Fruit fly (Drosophila melanogaster) whole organism, pupa: ENCODE measurements around the gene nis.

ENCODE experiments used
- CG10348 ChIP-seq: fragments of 200-800 bp; sonication (Bioruptor generic); IDR thresholded peaks from 2 replicates; pipeline ENCODE4 v1.3.6; 2022; ENCODE audit warnings: missing biosample characterization, missing genetic modification characterization
- CG12605 ChIP-seq: fragments of 200-800 bp; sonication (Bioruptor generic); IDR thresholded peaks from 2 replicates; pipeline ENCODE4 v1.3.6; 2022; ENCODE audit warnings: missing biosample characterization, missing genetic modification characterization
- CG13204 ChIP-seq: fragments of 200-800 bp; sonication (Bioruptor generic); optimal IDR thresholded peaks from 2 replicates; lab custom pipeline; 2018; ENCODE audit warnings: missing biosample characterization, mild to moderate bottlenecking, missing genetic modification characterization, moderate library complexity
- CG14655 ChIP-seq: fragments of 200-800 bp; sonication (Bioruptor generic); optimal IDR thresholded peaks from 3 replicates; lab custom pipeline; 2017; ENCODE audit warnings: mild to moderate bottlenecking, missing biosample characterization, missing genetic modification reagents, missing genetic modification characterization
- CG15710 ChIP-seq: fragments of 200-800 bp; sonication (Bioruptor generic); optimal IDR thresholded peaks from 2 replicates; lab custom pipeline; 2018; ENCODE audit warnings: missing biosample characterization, mild to moderate bottlenecking, missing genetic modification characterization, moderate library complexity
- CG17806 ChIP-seq: fragments of 200-800 bp; sonication (Bioruptor generic); optimal IDR thresholded peaks from 2 replicates; lab custom pipeline; 2018; ENCODE audit warnings: missing biosample characterization, mild to moderate bottlenecking, missing genetic modification characterization, moderate library complexity
- CG32121 ChIP-seq: fragments of 200-800 bp; sonication (Bioruptor generic); IDR thresholded peaks from 2 replicates; pipeline ENCODE4 v1.3.6; 2022; ENCODE audit warnings: missing biosample characterization, missing genetic modification characterization
- CG34367 ChIP-seq: fragments of 200-800 bp; sonication (Bioruptor generic); optimal IDR thresholded peaks from 2 replicates; lab custom pipeline; 2018; ENCODE audit warnings: missing biosample characterization, mild to moderate bottlenecking, missing genetic modification characterization
- CG4496 ChIP-seq: fragments of 200-800 bp; sonication (Bioruptor generic); IDR thresholded peaks from 3 replicates; pipeline ENCODE4 v1.3.6; 2022; ENCODE audit warnings: missing biosample characterization, missing genetic modification characterization
- CG8159 ChIP-seq: fragments of 200-800 bp; sonication (Bioruptor generic); optimal IDR thresholded peaks from 3 replicates; lab custom pipeline; 2018; ENCODE audit warnings: missing biosample characterization, mild to moderate bottlenecking, missing genetic modification characterization, moderate library complexity
- CG8301 ChIP-seq: fragments of 200-800 bp; sonication (Bioruptor generic); optimal IDR thresholded peaks from 2 replicates; lab custom pipeline; 2018; ENCODE audit warnings: missing biosample characterization, mild to moderate bottlenecking, missing genetic modification characterization
- CG9948 ChIP-seq: fragments of 200-800 bp; sonication (Bioruptor generic); optimal IDR thresholded peaks from 2 replicates; lab custom pipeline; 2018; ENCODE audit warnings: missing biosample characterization, mild to moderate bottlenecking, missing genetic modification characterization, moderate library complexity
- D1 ChIP-seq: fragments of 200-800 bp; sonication (Bioruptor generic); optimal IDR thresholded peaks from 2 replicates; lab custom pipeline; 2018; ENCODE audit warnings: missing biosample characterization, mild to moderate bottlenecking, missing genetic modification characterization, moderate library complexity
- EcR ChIP-seq: fragments of 200-800 bp; sonication (Bioruptor generic); optimal IDR thresholded peaks from 3 replicates; lab custom pipeline; 2019; ENCODE audit warnings: missing biosample characterization, missing genetic modification characterization, mild to moderate bottlenecking, moderate library complexity, missing genetic modification reagents
- Ets98B ChIP-seq: fragments of 200-800 bp; sonication (Bioruptor generic); IDR thresholded peaks from 2 replicates; pipeline ENCODE4 v1.3.6; 2022; ENCODE audit warnings: missing biosample characterization, missing genetic modification characterization
- Pif1A ChIP-seq: fragments of 200-800 bp; sonication (Bioruptor generic); optimal IDR thresholded peaks from 3 replicates; lab custom pipeline; 2016; ENCODE audit warnings: missing biosample characterization, missing genetic modification characterization
- Pif1B ChIP-seq: fragments of 200-800 bp; sonication (Bioruptor generic); optimal IDR thresholded peaks from 3 replicates; lab custom pipeline; 2016; ENCODE audit warnings: missing biosample characterization, missing genetic modification characterization
- Snoo ChIP-seq: fragments of 200-800 bp; sonication (Bioruptor generic); optimal IDR thresholded peaks from 3 replicates; lab custom pipeline; 2017; ENCODE audit warnings: missing biosample characterization, mild to moderate bottlenecking, missing genetic modification characterization, inconsistent platforms
- fd96Ca ChIP-seq: fragments of 200-800 bp; sonication (Bioruptor generic); IDR thresholded peaks from 3 replicates; pipeline ENCODE4 v1.3.6; 2022; ENCODE audit warnings: missing biosample characterization, missing genetic modification characterization
- gl ChIP-seq: fragments of 200-800 bp; sonication (Bioruptor generic); optimal IDR thresholded peaks from 2 replicates; lab custom pipeline; 2018; ENCODE audit warnings: missing biosample characterization, mild to moderate bottlenecking, missing genetic modification characterization
- rn ChIP-seq: fragments of 200-800 bp; sonication (Bioruptor generic); IDR thresholded peaks from 2 replicates; pipeline ENCODE4 v1.3.6; 2022; ENCODE audit warnings: missing biosample characterization, missing genetic modification characterization

The nis gene

dm6 chr2L:1579254-1579653 lies 7.7 kb downstream of the nis start:
- no peak for TF ChIP-seq CG8159
- TF ChIP-seq CG15710 (tag; lab: Kevin White, UChicago) = no peak
- TF ChIP-seq CG32121 = no peak
- TF ChIP-seq CG34367 (tag; lab: Kevin White, UChicago) = no peak
- no peak for TF ChIP-seq Ets98B
- TF ChIP-seq CG17806 = no peak
- no peak for TF ChIP-seq gl (tag; lab: Kevin White, UChicago)
- TF ChIP-seq Pif1A = no peak
- TF ChIP-seq Snoo (tag; lab: Kevin White, UChicago) = no peak

- TF ChIP-seq CG34367 (tag; lab: Kevin White, UChicago) (peak; percentile 69), CG17806 (peak; percentile 71), Snoo (tag; lab: Kevin White, UChicago) (peak; percentile 25), CG32121 (peak; percentile 88), rn (GFP tag; lab: Robert Waterston, UW) (peak; percentile 79), D1 (tag; lab: Kevin White, UChicago) (no peak), EcR (GFP tag; lab: Kevin White, UChicago) (no peak), Pif1A (peak; percentile 84), Pif1B (peak; percentile 70), CG8301 (tag; lab: Kevin White, UChicago) (peak; percentile 88), CG13204 (GFP tag; lab: Kevin White, UChicago) (peak; percentile 2), CG15710 (tag; lab: Kevin White, UChicago) (peak; percentile 63), CG4496 (peak; percentile 93), CG10348 (peak; percentile 58), gl (tag; lab: Kevin White, UChicago) (peak; percentile 21), CG8159 (peak; percentile 77), fd96Ca (peak; percentile 88), CG9948 (peak; percentile 75), Ets98B (peak; percentile 89), CG12605 (peak; percentile 81), CG14655 (GFP tag; lab: Kevin White, UChicago) (peak; percentile 87)
Measured at dm6 chr2L:1575604-1576003, 11.4 kb downstream of the nis start.

- TF ChIP-seq CG4496 (no peak), CG17806 (peak; percentile 20), CG8301 (tag; lab: Kevin White, UChicago) (peak; percentile 59), CG14655 (GFP tag; lab: Kevin White, UChicago) (peak; percentile 55), Snoo (tag; lab: Kevin White, UChicago) (peak; percentile 38), CG15710 (tag; lab: Kevin White, UChicago) (peak; percentile 51), CG13204 (GFP tag; lab: Kevin White, UChicago) (no peak), CG8159 (peak; percentile 70), CG10348 (no peak), CG34367 (tag; lab: Kevin White, UChicago) (no peak), CG32121 (no peak), CG9948 (peak; percentile 18)
- TF ChIP-seq, all 21 proteins: peak for 7
Measured at dm6 chr2L:1574009-1574408, 12.9 kb downstream of the nis start.

dm6 chr2L:1570483-1570882 lies 16.5 kb downstream of the nis start:
- TF ChIP-seq CG8159 (peak; percentile 35), CG8301 (tag; lab: Kevin White, UChicago) (peak; percentile 3), Ets98B (peak; percentile 18; the same call in 1 of the 2 replicates), Snoo (tag; lab: Kevin White, UChicago) (peak; percentile 1), CG14655 (GFP tag; lab: Kevin White, UChicago) (peak; percentile 9)

dm6 chr2L:1568631-1569030 lies 18.3 kb downstream of the nis start:
- TF ChIP-seq fd96Ca = 0 out of 3 replicates have a peak, but pooled peaks have one; percentile 7
- TF ChIP-seq Ets98B = 0 out of 2 replicates have a peak, but pooled peaks have one; percentile 11
- TF ChIP-seq Pif1B = peak; percentile 41
- no peak for TF ChIP-seq rn (GFP tag; lab: Robert Waterston, UW)
- TF ChIP-seq CG8301 (tag; lab: Kevin White, UChicago) = peak; percentile 24
- TF ChIP-seq CG14655 (GFP tag; lab: Kevin White, UChicago) = peak; percentile 17
- TF ChIP-seq Snoo (tag; lab: Kevin White, UChicago) = peak; percentile 43
- TF ChIP-seq CG12605 = no peak
- no peak for TF ChIP-seq CG9948

dm6 chr2L:1559811-1560501 lies 27.0 kb downstream of the nis start:
- no peak for TF ChIP-seq CG12605
- TF ChIP-seq CG32121 = no peak
- peak; percentile 40 for TF ChIP-seq CG8301 (tag; lab: Kevin White, UChicago)
- TF ChIP-seq Pif1A = no peak
- TF ChIP-seq Pif1B = no peak
- TF ChIP-seq CG9948 = peak; percentile 0
- TF ChIP-seq CG14655 (GFP tag; lab: Kevin White, UChicago) = peak; percentile 65
- TF ChIP-seq gl (tag; lab: Kevin White, UChicago) = no peak
- TF ChIP-seq EcR (GFP tag; lab: Kevin White, UChicago) = no peak

dm6 chr2L:1557927-1558326 lies 29.0 kb downstream of the nis start:
- TF ChIP-seq fd96Ca (peak; percentile 84), CG10348 (0 out of 2 replicates have a peak, but pooled peaks have one; percentile 25), CG9948 (peak; percentile 5), CG8301 (tag; lab: Kevin White, UChicago) (peak; percentile 60), gl (tag; lab: Kevin White, UChicago) (no peak), D1 (tag; lab: Kevin White, UChicago) (no peak), rn (GFP tag; lab: Robert Waterston, UW) (peak; percentile 33; the same call in 1 of the 2 replicates), CG8159 (no peak), Snoo (tag; lab: Kevin White, UChicago) (no peak), EcR (GFP tag; lab: Kevin White, UChicago) (no peak), CG15710 (tag; lab: Kevin White, UChicago) (no peak), Pif1B (no peak), CG34367 (tag; lab: Kevin White, UChicago) (no peak), CG32121 (peak; percentile 30; the same call in 1 of the 2 replicates), CG17806 (no peak), Pif1A (no peak), CG14655 (GFP tag; lab: Kevin White, UChicago) (peak; percentile 65), CG4496 (peak; percentile 67; the same call in 2 of the 3 replicates), Ets98B (peak; percentile 53), CG12605 (no peak), CG13204 (GFP tag; lab: Kevin White, UChicago) (no peak)
